Fruit fly (Drosophila melanogaster) whole organism, pupa: Measurements from ENCODE around the gene Cap-D2.

Experiments
- CG10348 ChIP-seq: fragments of 200-800 bp; sonication (Bioruptor generic); IDR thresholded peaks from 2 replicates; pipeline ENCODE4 v1.3.6; 2022; ENCODE audit warnings: missing biosample characterization, missing genetic modification characterization
- CG12605 ChIP-seq: fragments of 200-800 bp; sonication (Bioruptor generic); IDR thresholded peaks from 2 replicates; pipeline ENCODE4 v1.3.6; 2022; ENCODE audit warnings: missing biosample characterization, missing genetic modification characterization
- CG13204 ChIP-seq: fragments of 200-800 bp; sonication (Bioruptor generic); optimal IDR thresholded peaks from 2 replicates; lab custom pipeline; 2018; ENCODE audit warnings: missing biosample characterization, mild to moderate bottlenecking, missing genetic modification characterization, moderate library complexity
- CG14655 ChIP-seq: fragments of 200-800 bp; sonication (Bioruptor generic); optimal IDR thresholded peaks from 3 replicates; lab custom pipeline; 2017; ENCODE audit warnings: mild to moderate bottlenecking, missing biosample characterization, missing genetic modification reagents, missing genetic modification characterization
- CG15710 ChIP-seq: fragments of 200-800 bp; sonication (Bioruptor generic); optimal IDR thresholded peaks from 2 replicates; lab custom pipeline; 2018; ENCODE audit warnings: missing biosample characterization, mild to moderate bottlenecking, missing genetic modification characterization, moderate library complexity
- CG17806 ChIP-seq: fragments of 200-800 bp; sonication (Bioruptor generic); optimal IDR thresholded peaks from 2 replicates; lab custom pipeline; 2018; ENCODE audit warnings: missing biosample characterization, mild to moderate bottlenecking, missing genetic modification characterization, moderate library complexity
- CG32121 ChIP-seq: fragments of 200-800 bp; sonication (Bioruptor generic); IDR thresholded peaks from 2 replicates; pipeline ENCODE4 v1.3.6; 2022; ENCODE audit warnings: missing biosample characterization, missing genetic modification characterization
- CG34367 ChIP-seq: fragments of 200-800 bp; sonication (Bioruptor generic); optimal IDR thresholded peaks from 2 replicates; lab custom pipeline; 2018; ENCODE audit warnings: missing biosample characterization, mild to moderate bottlenecking, missing genetic modification characterization
- CG4496 ChIP-seq: fragments of 200-800 bp; sonication (Bioruptor generic); IDR thresholded peaks from 3 replicates; pipeline ENCODE4 v1.3.6; 2022; ENCODE audit warnings: missing biosample characterization, missing genetic modification characterization
- CG8159 ChIP-seq: fragments of 200-800 bp; sonication (Bioruptor generic); optimal IDR thresholded peaks from 3 replicates; lab custom pipeline; 2018; ENCODE audit warnings: missing biosample characterization, mild to moderate bottlenecking, missing genetic modification characterization, moderate library complexity
- CG8301 ChIP-seq: fragments of 200-800 bp; sonication (Bioruptor generic); optimal IDR thresholded peaks from 2 replicates; lab custom pipeline; 2018; ENCODE audit warnings: missing biosample characterization, mild to moderate bottlenecking, missing genetic modification characterization
- CG9948 ChIP-seq: fragments of 200-800 bp; sonication (Bioruptor generic); optimal IDR thresholded peaks from 2 replicates; lab custom pipeline; 2018; ENCODE audit warnings: missing biosample characterization, mild to moderate bottlenecking, missing genetic modification characterization, moderate library complexity
- D1 ChIP-seq: fragments of 200-800 bp; sonication (Bioruptor generic); optimal IDR thresholded peaks from 2 replicates; lab custom pipeline; 2018; ENCODE audit warnings: missing biosample characterization, mild to moderate bottlenecking, missing genetic modification characterization, moderate library complexity
- EcR ChIP-seq: fragments of 200-800 bp; sonication (Bioruptor generic); optimal IDR thresholded peaks from 3 replicates; lab custom pipeline; 2019; ENCODE audit warnings: missing biosample characterization, missing genetic modification characterization, mild to moderate bottlenecking, moderate library complexity, missing genetic modification reagents
- Ets98B ChIP-seq: fragments of 200-800 bp; sonication (Bioruptor generic); IDR thresholded peaks from 2 replicates; pipeline ENCODE4 v1.3.6; 2022; ENCODE audit warnings: missing biosample characterization, missing genetic modification characterization
- Pif1A ChIP-seq: fragments of 200-800 bp; sonication (Bioruptor generic); optimal IDR thresholded peaks from 3 replicates; lab custom pipeline; 2016; ENCODE audit warnings: missing biosample characterization, missing genetic modification characterization
- Pif1B ChIP-seq: fragments of 200-800 bp; sonication (Bioruptor generic); optimal IDR thresholded peaks from 3 replicates; lab custom pipeline; 2016; ENCODE audit warnings: missing biosample characterization, missing genetic modification characterization
- Snoo ChIP-seq: fragments of 200-800 bp; sonication (Bioruptor generic); optimal IDR thresholded peaks from 3 replicates; lab custom pipeline; 2017; ENCODE audit warnings: missing biosample characterization, mild to moderate bottlenecking, missing genetic modification characterization, inconsistent platforms
- fd96Ca ChIP-seq: fragments of 200-800 bp; sonication (Bioruptor generic); IDR thresholded peaks from 3 replicates; pipeline ENCODE4 v1.3.6; 2022; ENCODE audit warnings: missing biosample characterization, missing genetic modification characterization
- gl ChIP-seq: fragments of 200-800 bp; sonication (Bioruptor generic); optimal IDR thresholded peaks from 2 replicates; lab custom pipeline; 2018; ENCODE audit warnings: missing biosample characterization, mild to moderate bottlenecking, missing genetic modification characterization
- rn ChIP-seq: fragments of 200-800 bp; sonication (Bioruptor generic); IDR thresholded peaks from 2 replicates; pipeline ENCODE4 v1.3.6; 2022; ENCODE audit warnings: missing biosample characterization, missing genetic modification characterization

Gene Cap-D2

DNA sequence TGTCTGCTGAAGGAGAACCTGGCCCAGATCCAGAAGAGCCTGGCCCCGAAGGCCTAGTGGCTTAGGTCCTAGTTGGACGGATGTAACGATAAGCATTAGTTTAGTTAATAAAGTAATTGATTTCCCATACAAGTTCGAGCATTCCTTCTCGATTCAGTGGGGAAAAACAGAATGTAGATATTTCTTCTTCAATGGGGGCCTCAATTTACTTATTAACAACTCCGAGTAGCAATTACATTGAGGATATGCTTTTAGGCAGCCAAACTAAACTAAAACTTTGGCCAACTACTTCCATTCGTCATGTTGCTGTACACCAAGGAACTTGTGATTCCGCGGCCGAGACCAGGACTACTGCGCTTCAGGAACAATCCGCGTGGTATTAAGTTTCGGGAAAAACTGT lies 3.3 kb upstream of the Cap-D2 start, which contains the start of gene ppk19:
ppk19 (plus strand) TSS at position 301 of the 400 bp plus-strand sequence.
- TF ChIP-seq CG15710 (tag; lab: Kevin White, UChicago) (no peak), CG14655 (GFP tag; lab: Kevin White, UChicago) (no peak), D1 (tag; lab: Kevin White, UChicago) (no peak), fd96Ca (GFP tag; lab: Robert Waterston, UW) (no peak)

DNA sequence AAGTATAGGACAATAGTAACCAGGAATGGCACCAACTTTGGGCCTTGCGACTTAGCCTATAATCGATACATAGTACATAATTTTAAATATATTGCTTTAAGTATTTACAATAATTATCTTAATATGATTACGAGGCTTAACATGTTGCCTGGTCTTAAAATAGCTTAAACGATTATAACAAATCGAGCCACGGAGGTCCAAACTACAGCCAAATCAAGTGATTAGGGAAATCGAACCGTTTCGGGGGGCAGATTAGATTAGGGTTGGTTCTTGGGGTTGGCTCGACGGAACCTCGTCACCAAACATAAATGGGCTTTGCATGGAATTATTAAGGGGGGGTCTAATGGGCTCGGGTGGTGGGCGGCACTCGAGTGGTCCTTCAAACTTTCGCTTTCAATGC lies 5.8 kb downstream of the Cap-D2 start:
- TF ChIP-seq Pif1B (GFP tag; lab: Kevin White, UChicago) (no peak), CG9948 (tag; lab: Kevin White, UChicago) (no peak), rn (GFP tag; lab: Robert Waterston, UW) (no peak), CG14655 (GFP tag; lab: Kevin White, UChicago) (no peak)
- TF ChIP-seq, all 21 proteins: peak for 0

DNA sequence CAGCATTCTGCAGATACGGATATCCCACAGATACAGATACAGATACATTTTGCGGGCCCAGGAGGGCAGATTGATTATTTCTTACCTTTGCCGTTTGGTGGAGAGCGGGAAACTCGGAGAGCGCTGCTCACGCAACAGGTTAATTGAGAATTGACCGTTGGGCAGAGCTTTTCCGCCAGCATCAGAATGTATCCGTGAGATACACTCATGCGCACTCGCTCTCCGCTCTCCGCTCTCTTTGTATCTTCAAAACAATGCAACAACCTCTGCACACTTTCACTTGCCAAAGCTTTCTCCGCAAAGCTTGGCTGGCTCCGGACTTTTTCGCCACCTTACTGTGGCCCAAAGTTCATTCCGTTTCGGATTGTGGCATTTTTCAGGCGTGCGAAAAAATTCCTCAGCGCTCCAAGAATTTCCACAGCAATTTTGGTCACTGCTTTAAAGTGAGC lies 6.7 kb downstream of the Cap-D2 start, which contains the start of the genes CG7582 and Gycalpha99B:
CG7582 (minus strand) TSS at position 127 of the 449 bp plus-strand sequence.
Gycalpha99B (plus strand) TSS at position 352 of the 449 bp plus-strand sequence.
- TF ChIP-seq CG32121 (peak; percentile 30; the same call in 1 of the 2 replicates), CG14655 (GFP tag; lab: Kevin White, UChicago) (peak; percentile 32), EcR (peak; percentile 74), CG12605 (GFP tag; lab: Robert Waterston, UW) (peak; percentile 92), CG4496 (peak; percentile 76), CG34367 (tag; lab: Kevin White, UChicago) (no peak), CG13204 (no peak), CG17806 (tag; lab: Kevin White, UChicago) (no peak), fd96Ca (GFP tag; lab: Robert Waterston, UW) (no peak; the same call in 2 of the 3 replicates), CG10348 (GFP tag; lab: Robert Waterston, UW) (no peak), Pif1A (GFP tag; lab: Kevin White, UChicago) (no peak), CG9948 (tag; lab: Kevin White, UChicago) (no peak), CG8301 (tag; lab: Kevin White, UChicago) (peak; percentile 44), CG8159 (tag; lab: Kevin White, UChicago) (no peak), D1 (tag; lab: Kevin White, UChicago) (no peak), Pif1B (GFP tag; lab: Kevin White, UChicago) (no peak), Ets98B (peak; percentile 64), gl (no peak)

DNA sequence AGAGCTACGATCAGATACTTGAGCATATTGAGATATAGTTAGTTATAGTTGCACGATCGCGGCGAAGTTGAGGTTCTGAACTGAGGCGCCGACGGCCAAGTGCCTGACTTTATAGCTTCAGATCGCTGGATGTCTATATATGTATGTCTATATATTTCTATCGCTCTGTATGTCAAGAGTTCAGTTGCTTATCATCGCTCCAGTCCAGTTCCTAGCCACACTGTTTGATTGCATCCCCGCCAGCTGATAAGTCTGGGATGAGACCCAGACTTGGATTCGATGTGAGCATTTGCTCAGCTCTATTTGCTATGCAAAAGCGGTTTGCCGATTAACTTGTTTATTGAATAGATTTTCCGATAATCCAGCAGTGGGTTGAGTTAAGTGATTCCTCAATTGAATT lies 11.2 kb downstream of the Cap-D2 start:
- TF ChIP-seq CG8301 (tag; lab: Kevin White, UChicago) (no peak), CG9948 (tag; lab: Kevin White, UChicago) (no peak), CG8159 (tag; lab: Kevin White, UChicago) (no peak), CG4496 (no peak), CG10348 (GFP tag; lab: Robert Waterston, UW) (no peak), fd96Ca (GFP tag; lab: Robert Waterston, UW) (no peak), D1 (tag; lab: Kevin White, UChicago) (no peak), CG12605 (GFP tag; lab: Robert Waterston, UW) (no peak), Ets98B (no peak), Pif1B (GFP tag; lab: Kevin White, UChicago) (no peak), CG17806 (tag; lab: Kevin White, UChicago) (no peak), rn (GFP tag; lab: Robert Waterston, UW) (no peak), gl (no peak), CG14655 (GFP tag; lab: Kevin White, UChicago) (no peak), CG13204 (no peak), CG32121 (no peak), CG15710 (tag; lab: Kevin White, UChicago) (no peak), Snoo (no peak)

DNA sequence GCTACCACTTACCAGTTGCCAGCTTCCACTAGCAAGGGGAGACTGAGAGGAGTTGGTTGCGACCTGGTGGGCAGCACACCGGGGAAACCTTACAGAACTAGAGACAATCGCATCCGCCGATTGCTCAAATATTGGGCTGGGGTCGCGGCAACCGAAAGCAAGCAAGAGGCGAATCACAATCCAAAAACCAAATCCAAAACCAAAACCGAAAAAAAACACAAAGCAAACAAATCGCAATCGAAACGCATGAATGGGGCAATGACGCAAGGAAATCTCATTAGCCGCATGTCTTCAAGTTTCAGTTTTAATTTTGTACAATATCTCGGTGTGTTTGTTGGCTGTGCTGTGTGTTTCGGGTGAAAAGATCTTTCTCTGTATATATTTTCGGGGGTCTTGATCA lies 13.8 kb downstream of the Cap-D2 start, which contains the start of gene Obp99c:
Obp99c (minus strand) TSS at position 101 of the 400 bp plus-strand sequence.
- TF ChIP-seq gl (no peak), CG10348 (GFP tag; lab: Robert Waterston, UW) (no peak), Pif1A (GFP tag; lab: Kevin White, UChicago) (no peak), CG8301 (tag; lab: Kevin White, UChicago) (no peak), D1 (tag; lab: Kevin White, UChicago) (no peak), fd96Ca (GFP tag; lab: Robert Waterston, UW) (no peak), CG14655 (GFP tag; lab: Kevin White, UChicago) (no peak), CG15710 (tag; lab: Kevin White, UChicago) (no peak)
- TF ChIP-seq, all 21 proteins: peak for 0

DNA sequence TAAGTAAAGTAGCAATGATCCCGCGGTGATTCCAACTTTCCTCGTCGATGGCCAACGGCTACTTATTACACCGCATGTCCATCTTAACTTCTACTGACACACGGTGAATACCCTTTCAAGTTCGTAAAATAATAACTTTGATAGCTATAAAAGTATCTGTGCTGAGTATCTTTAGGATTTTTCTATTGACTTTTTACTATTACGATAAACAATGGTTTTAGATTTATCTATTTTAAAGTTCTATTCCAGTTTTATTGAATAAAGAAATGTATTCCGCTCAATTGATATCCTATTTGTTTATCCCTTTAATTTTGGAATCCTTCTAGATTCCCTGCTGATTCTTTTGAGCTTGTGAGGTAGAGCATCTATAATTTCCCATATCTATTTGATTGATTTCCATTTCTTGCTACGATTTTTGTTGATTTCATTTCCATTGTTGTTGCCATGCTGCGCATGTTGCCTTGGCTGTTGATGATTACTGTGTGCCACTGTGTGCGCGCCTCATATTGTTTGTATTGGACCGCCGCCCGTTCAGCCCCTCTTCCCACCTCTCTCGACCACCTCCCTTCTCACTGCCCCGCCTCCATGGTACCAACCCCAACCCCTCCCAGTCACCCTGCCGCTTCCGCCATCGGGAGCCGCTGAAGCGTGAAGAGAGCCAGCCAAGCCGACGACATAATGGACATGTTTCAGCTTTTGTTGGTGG lies 14.5 kb downstream of the Cap-D2 start:
- peak; percentile 8 for TF ChIP-seq CG9948 (tag; lab: Kevin White, UChicago)
- TF ChIP-seq D1 (tag; lab: Kevin White, UChicago) = no peak
- TF ChIP-seq CG8159 (tag; lab: Kevin White, UChicago) = peak; percentile 46
- TF ChIP-seq CG17806 (tag; lab: Kevin White, UChicago) = no peak
- no peak for TF ChIP-seq CG13204
- TF ChIP-seq CG14655 (GFP tag; lab: Kevin White, UChicago) = peak; percentile 11
- 0 out of 3 replicates have a peak, but pooled peaks have one; percentile 21 for TF ChIP-seq CG4496
- 0 out of 3 replicates have a peak, but pooled peaks have one; percentile 28 for TF ChIP-seq fd96Ca (GFP tag; lab: Robert Waterston, UW)
